Worm (Caenorhabditis elegans): ENCODE data around the gene hst-3.1.

- no peak for TF ChIP-seq snpc-4 (tag; optimal IDR thresholded peaks at IDR 0.05)
- TF ChIP-seq sptf-1 (tag; optimal IDR thresholded peaks at IDR 0.05), result no peak
- no peak for TF ChIP-seq ama-1 (optimal IDR thresholded peaks at IDR 0.05)
- no peak for TF ChIP-seq zag-1 (tag; optimal IDR thresholded peaks at IDR 0.05)
- TF ChIP-seq tbx-2 (tag; optimal IDR thresholded peaks at IDR 0.05), result no peak
- no peak for TF ChIP-seq elt-2 (tag; optimal IDR thresholded peaks at IDR 0.05)
- TF ChIP-seq nhr-77 (tag; optimal IDR thresholded peaks at IDR 0.05), result no peak
- TF ChIP-seq lsy-2 (tag; optimal IDR thresholded peaks at IDR 0.05), result peak in 1 of 2 experiments; percentile 31
- no peak for TF ChIP-seq alr-1 (tag; optimal IDR thresholded peaks at IDR 0.05; ENCODE audit: borderline replicate concordance)
- TF ChIP-seq fkh-4 (tag; optimal IDR thresholded peaks at IDR 0.05; ENCODE audit: borderline replicate concordance), result no peak
- TF ChIP-seq elt-3 (tag; optimal IDR thresholded peaks at IDR 0.05), result peak in 2 of 6 experiments; percentile 12 to 26
- TF ChIP-seq egl-27 (tag; optimal IDR thresholded peaks at IDR 0.05), result no peak
Measured at ce11 chrII:6176154-6176897, 7.3 kb upstream of the hst-3.1 start.

All from whole organism, L1 larva.